Worm (Caenorhabditis elegans) whole organism, L1 larva: ENCODE measurements around the gene T18D3.6.

Source experiments
- C16A3.4 ChIP-seq: fragments of 150-350 bp; optimal IDR thresholded peaks from 2 replicates; lab custom pipeline; 2014; ENCODE audit warnings: missing biosample characterization, missing genetic modification characterization
- C34B4.2 ChIP-seq: sonication (generic microtip); optimal IDR thresholded peaks from 2 replicates; lab custom pipeline; 2017; ENCODE audit warnings: mild to moderate bottlenecking, missing genetic modification characterization, missing compliant biosample characterization
- F16B12.6 ChIP-seq: fragments of 150-350 bp; optimal IDR thresholded peaks from 2 replicates; lab custom pipeline; 2014; ENCODE audit warnings: missing biosample characterization, missing genetic modification characterization
- Y116A8C.19 ChIP-seq: sonication (generic microtip); optimal IDR thresholded peaks from 2 replicates; lab custom pipeline; 2016; ENCODE audit warnings: missing compliant biosample characterization, missing genetic modification characterization, borderline replicate concordance
- ceh-88 ChIP-seq: fragments of 200-800 bp; sonication (Bioruptor generic); IDR thresholded peaks from 2 replicates; pipeline ENCODE4 v1.3.6; 2022; ENCODE audit warnings: missing genetic modification characterization, missing compliant biosample characterization
- dpl-1 ChIP-seq, 3 experiments: fragments of 150-350 bp in 2 of 3; sonication (generic microtip) in 1 of 3; optimal IDR thresholded peaks; 2 replicates each; lab custom pipeline; 2014 to 2017; ENCODE audit warnings: missing biosample characterization in 3 of 3, missing genetic modification characterization in 3 of 3, missing genetic modification reagents in 3 of 3
- dsc-1 ChIP-seq: sonication (generic microtip); optimal IDR thresholded peaks from 2 replicates; lab custom pipeline; 2016; ENCODE audit warnings: mild to moderate bottlenecking, missing genetic modification characterization, missing compliant biosample characterization
- efl-1 ChIP-seq, 4 experiments: fragments of 150-350 bp; optimal IDR thresholded peaks in 3 of 4; peaks in 1 of 4; 1 replicate in 1 of 4; 2 replicates in 3 of 4; lab custom pipeline; 2014; ENCODE audit warnings: missing biosample characterization in 2 of 4, missing genetic modification characterization in 2 of 4, missing genetic modification reagents in 2 of 4
- egl-13 ChIP-seq: sonication (generic microtip); optimal IDR thresholded peaks from 2 replicates; lab custom pipeline; 2016; ENCODE audit warnings: missing genotype, missing genetic modification reagents, missing genetic modification characterization, missing compliant biosample characterization
- egl-27 ChIP-seq, 2 experiments: fragments of 150-350 bp in 1 of 2; sonication (generic microtip); optimal IDR thresholded peaks; 3 replicates each; lab custom pipeline; 2017 to 2018; ENCODE audit warnings: missing biosample characterization in 2 of 2, missing genetic modification characterization in 2 of 2, missing genetic modification reagents in 2 of 2
- elt-3 ChIP-seq, 6 experiments: fragments of 150-350 bp in 1 of 6; sonication (generic microtip); optimal IDR thresholded peaks; 2 replicates each; lab custom pipeline; 2017 to 2018; ENCODE audit warnings: missing biosample characterization in 6 of 6, missing genetic modification characterization in 6 of 6, inconsistent platforms in 1 of 6
- fkh-10 ChIP-seq: sonication (generic microtip); optimal IDR thresholded peaks from 2 replicates; lab custom pipeline; 2017; ENCODE audit warnings: missing biosample characterization, missing genetic modification reagents, missing genetic modification characterization
- fkh-8 ChIP-seq: sonication (generic microtip); optimal IDR thresholded peaks from 2 replicates; lab custom pipeline; 2016; ENCODE audit warnings: mild to moderate bottlenecking, missing genetic modification characterization, missing compliant biosample characterization
- grh-1 ChIP-seq: fragments of 200-800 bp; sonication (Bioruptor generic); IDR thresholded peaks from 2 replicates; pipeline ENCODE4 v1.3.6; 2022; ENCODE audit warnings: missing genetic modification reagents, missing genetic modification characterization, missing compliant biosample characterization
- irx-1 ChIP-seq: sonication (generic microtip); optimal IDR thresholded peaks from 2 replicates; lab custom pipeline; 2016; ENCODE audit warnings: missing genetic modification characterization, missing compliant biosample characterization
- isw-1 ChIP-seq: fragments of 200-800 bp; sonication (Bioruptor generic); IDR thresholded peaks from 2 replicates; pipeline ENCODE4 v1.3.6; 2022; ENCODE audit warnings: missing genetic modification characterization, missing compliant biosample characterization
- jun-1 ChIP-seq: fragments of 150-350 bp; optimal IDR thresholded peaks from 2 replicates; lab custom pipeline; 2014; ENCODE audit warnings: missing biosample characterization, missing genetic modification reagents, missing genetic modification characterization
- lin-13 ChIP-seq: fragments of 150-350 bp; optimal IDR thresholded peaks from 2 replicates; lab custom pipeline; 2014; ENCODE audit warnings: missing biosample characterization, missing genetic modification reagents, missing genetic modification characterization
- lin-14 ChIP-seq: fragments of 200-800 bp; sonication (Bioruptor generic); optimal IDR thresholded peaks from 2 replicates; lab custom pipeline; 2018; ENCODE audit warnings: mild to moderate bottlenecking, missing genetic modification characterization, moderate library complexity, missing compliant biosample characterization
- lin-39 ChIP-seq: fragments of 150-350 bp; optimal IDR thresholded peaks from 2 replicates; lab custom pipeline; 2014; ENCODE audit warnings: missing biosample characterization, missing genetic modification reagents, missing genetic modification characterization
- lir-3 ChIP-seq: sonication (generic microtip); optimal IDR thresholded peaks from 2 replicates; lab custom pipeline; 2016; ENCODE audit warnings: mild to moderate bottlenecking, missing genetic modification characterization, moderate library complexity, missing compliant biosample characterization; ENCODE audit not compliant: poor library complexity
- lsy-2 ChIP-seq, 2 experiments: fragments of 150-350 bp; optimal IDR thresholded peaks; 2 replicates each; lab custom pipeline; 2014; ENCODE audit warnings: missing biosample characterization in 2 of 2, missing genetic modification characterization in 2 of 2
- mab-9 ChIP-seq: fragments of 200-800 bp; sonication (Bioruptor generic); IDR thresholded peaks from 2 replicates; pipeline ENCODE4 v1.3.6; 2022; ENCODE audit warnings: missing genetic modification reagents, missing genetic modification characterization, missing compliant biosample characterization
- mef-2 ChIP-seq: fragments of 150-350 bp; optimal IDR thresholded peaks from 2 replicates; lab custom pipeline; 2014; ENCODE audit warnings: missing biosample characterization, missing genetic modification characterization
- mep-1 ChIP-seq: fragments of 150-350 bp; optimal IDR thresholded peaks from 2 replicates; lab custom pipeline; 2014; ENCODE audit warnings: missing biosample characterization, missing genetic modification characterization
- nhr-20 ChIP-seq: sonication (generic microtip); optimal IDR thresholded peaks from 2 replicates; lab custom pipeline; 2016; ENCODE audit warnings: mild to moderate bottlenecking, missing genetic modification characterization, missing compliant biosample characterization
- nhr-237 ChIP-seq: fragments of 150-350 bp; optimal IDR thresholded peaks from 2 replicates; lab custom pipeline; 2014; ENCODE audit warnings: missing biosample characterization, missing genetic modification characterization
- nhr-28 ChIP-seq: fragments of 150-350 bp; optimal IDR thresholded peaks from 2 replicates; lab custom pipeline; 2014; ENCODE audit warnings: missing biosample characterization, missing genetic modification characterization
- nhr-47 ChIP-seq: sonication (generic microtip); optimal IDR thresholded peaks from 2 replicates; lab custom pipeline; 2016; ENCODE audit warnings: mild to moderate bottlenecking, missing genetic modification characterization, moderate library complexity, missing compliant biosample characterization
- nhr-76 ChIP-seq: sonication (generic microtip); optimal IDR thresholded peaks from 2 replicates; lab custom pipeline; 2017; ENCODE audit warnings: missing biosample characterization, missing genetic modification characterization
- nhr-77 ChIP-seq: fragments of 150-350 bp; optimal IDR thresholded peaks from 2 replicates; lab custom pipeline; 2014; ENCODE audit warnings: missing biosample characterization, missing genetic modification characterization
- nhr-85 ChIP-seq: sonication (generic microtip); peaks from one replicate; lab custom pipeline; 2016; ENCODE audit warnings: missing genetic modification characterization, inconsistent platforms, missing compliant biosample characterization
- nhr-90 ChIP-seq: sonication (generic microtip); optimal IDR thresholded peaks from 2 replicates; lab custom pipeline; 2016; ENCODE audit warnings: mild to moderate bottlenecking, missing genetic modification characterization, missing compliant biosample characterization; ENCODE audit not compliant: poor library complexity
- pax-3 ChIP-seq: fragments of 200-800 bp; sonication (Bioruptor generic); optimal IDR thresholded peaks from 2 replicates; lab custom pipeline; 2018; ENCODE audit warnings: mild to moderate bottlenecking, missing genetic modification characterization, moderate library complexity, missing compliant biosample characterization
- pqm-1 ChIP-seq: sonication (generic microtip); optimal IDR thresholded peaks from 3 replicates; lab custom pipeline; 2017; ENCODE audit warnings: missing biosample characterization, missing genetic modification characterization
- rnt-1 ChIP-seq: sonication (generic microtip); optimal IDR thresholded peaks from 2 replicates; lab custom pipeline; 2016; ENCODE audit warnings: mild to moderate bottlenecking, missing genetic modification characterization, moderate library complexity, missing compliant biosample characterization
- snpc-4 ChIP-seq: fragments of 150-350 bp; optimal IDR thresholded peaks from 2 replicates; lab custom pipeline; 2014; ENCODE audit warnings: missing biosample characterization, missing genetic modification characterization
- snu-23 ChIP-seq: sonication (generic microtip); optimal IDR thresholded peaks from 2 replicates; lab custom pipeline; 2016; ENCODE audit warnings: missing genetic modification characterization, missing compliant biosample characterization
- sox-4 ChIP-seq: sonication (generic microtip); optimal IDR thresholded peaks from 2 replicates; lab custom pipeline; 2016; ENCODE audit warnings: missing genetic modification characterization, missing compliant biosample characterization
- sptf-1 ChIP-seq: fragments of 150-350 bp; optimal IDR thresholded peaks from 2 replicates; lab custom pipeline; 2014; ENCODE audit warnings: missing biosample characterization, missing genetic modification characterization
- tbx-2 ChIP-seq: sonication (generic microtip); optimal IDR thresholded peaks from 2 replicates; lab custom pipeline; 2016; ENCODE audit warnings: missing genetic modification characterization, missing compliant biosample characterization
- tlp-1 ChIP-seq: fragments of 150-350 bp; optimal IDR thresholded peaks from 2 replicates; lab custom pipeline; 2014; ENCODE audit warnings: missing biosample characterization, missing genetic modification characterization
- unc-130 ChIP-seq: fragments of 150-350 bp; optimal IDR thresholded peaks from 2 replicates; lab custom pipeline; 2017; ENCODE audit warnings: missing biosample characterization, missing genetic modification characterization, inconsistent platforms
- vab-15 ChIP-seq: sonication (generic microtip); optimal IDR thresholded peaks from 2 replicates; lab custom pipeline; 2017; ENCODE audit warnings: missing genotype, mild to moderate bottlenecking, missing genetic modification characterization, missing compliant biosample characterization
- xbp-1 ChIP-seq: sonication (generic microtip); optimal IDR thresholded peaks from 2 replicates; lab custom pipeline; 2016; ENCODE audit warnings: missing genetic modification characterization, missing compliant biosample characterization
- zip-4 ChIP-seq: fragments of 200-800 bp; sonication (Bioruptor generic); optimal IDR thresholded peaks from 2 replicates; lab custom pipeline; 2018; ENCODE audit warnings: mild to moderate bottlenecking, missing genetic modification characterization, moderate library complexity, missing compliant biosample characterization
- ztf-11 ChIP-seq, 2 experiments: sonication (generic microtip); optimal IDR thresholded peaks; 2 replicates each; lab custom pipeline; 2016 to 2017; ENCODE audit warnings: missing genetic modification characterization in 2 of 2, missing biosample characterization in 1 of 2, missing compliant biosample characterization in 1 of 2
- ztf-4 ChIP-seq: fragments of 150-350 bp; optimal IDR thresholded peaks from 2 replicates; lab custom pipeline; 2014; ENCODE audit warnings: missing biosample characterization, missing genetic modification characterization

Gene T18D3.6

DNA sequence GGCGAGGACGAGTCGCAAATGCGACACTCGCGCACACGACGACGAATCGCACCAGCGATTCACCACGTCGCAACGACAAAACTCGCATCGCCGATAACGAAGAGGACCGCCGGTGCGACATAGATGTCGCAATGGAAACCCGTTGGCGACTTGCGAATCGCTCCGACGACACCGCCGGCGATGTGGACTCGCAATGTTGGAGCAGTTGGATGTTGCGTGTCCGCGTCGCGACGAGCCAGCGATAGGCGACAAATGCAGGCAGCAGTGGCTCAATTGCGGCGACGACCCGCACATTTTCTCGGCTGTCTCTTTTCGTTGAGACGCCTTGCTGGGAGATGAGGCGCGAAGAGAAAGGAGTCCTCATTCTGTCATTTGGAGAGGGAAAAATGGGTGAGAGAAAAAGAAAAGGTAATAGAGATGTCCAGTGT, 2.5 kb downstream of the T18D3.6 start (continued):
- peak; percentile 64 for TF ChIP-seq fkh-10 (GFP tag; lab: Kevin White, UChicago)
- peak; percentile 54 for TF ChIP-seq egl-13 (tag; lab: Kevin White, UChicago)
- TF ChIP-seq tlp-1 (tag; lab: Kevin White, UChicago), result no peak
- TF ChIP-seq lsy-2 (tag; optimal IDR thresholded peaks at IDR 0.05; lab: Kevin White, UChicago), result no peak
- no peak for TF ChIP-seq grh-1 (GFP tag; lab: Robert Waterston, UW)
- no peak for TF ChIP-seq nhr-28 (tag; lab: Kevin White, UChicago)
- no peak for TF ChIP-seq C16A3.4 (tag; lab: Kevin White, UChicago)
- TF ChIP-seq rnt-1 (tag; lab: Kevin White, UChicago), result peak; percentile 43
- no peak for TF ChIP-seq Y116A8C.19 (tag; lab: Kevin White, UChicago)
- peak; percentile 50 for TF ChIP-seq mep-1 (tag; lab: Kevin White, UChicago)
- TF ChIP-seq dsc-1 (tag; lab: Kevin White, UChicago), result peak; percentile 81
- TF ChIP-seq ztf-4, result no peak
- TF ChIP-seq mab-9 (GFP tag; lab: Robert Waterston, UW), result no peak
- no peak for TF ChIP-seq pqm-1
- TF ChIP-seq C34B4.2, result no peak
- TF ChIP-seq pax-3, result peak; percentile 73
- TF ChIP-seq nhr-85 (tag; lab: Kevin White, UChicago), result no peak
- TF ChIP-seq snpc-4, result no peak
- TF ChIP-seq elt-3 (tag; optimal IDR thresholded peaks at IDR 0.05; lab: Kevin White, UChicago), result no peak
- TF ChIP-seq nhr-47, result peak; percentile 75
- TF ChIP-seq vab-15 (tag; lab: Kevin White, UChicago), result no peak
- TF ChIP-seq nhr-90 (tag; lab: Kevin White, UChicago), result no peak
- TF ChIP-seq lin-14 (GFP tag; lab: Kevin White, UChicago), result peak; percentile 75
- TF ChIP-seq mef-2 (tag; lab: Kevin White, UChicago), result no peak
- no peak for TF ChIP-seq dpl-1 (GFP tag; optimal IDR thresholded peaks at IDR 0.05; lab: Kevin White, UChicago)
- peak; percentile 34 for TF ChIP-seq xbp-1 (tag; lab: Kevin White, UChicago)
- TF ChIP-seq F16B12.6 (tag; lab: Kevin White, UChicago), result no peak
- no peak for TF ChIP-seq nhr-76 (tag; lab: Kevin White, UChicago)
- no peak for TF ChIP-seq lin-13 (GFP tag; lab: Kevin White, UChicago)
- peak; percentile 12 for TF ChIP-seq sox-4 (tag; lab: Kevin White, UChicago)
- no peak for TF ChIP-seq nhr-237 (tag; lab: Kevin White, UChicago)

DNA sequence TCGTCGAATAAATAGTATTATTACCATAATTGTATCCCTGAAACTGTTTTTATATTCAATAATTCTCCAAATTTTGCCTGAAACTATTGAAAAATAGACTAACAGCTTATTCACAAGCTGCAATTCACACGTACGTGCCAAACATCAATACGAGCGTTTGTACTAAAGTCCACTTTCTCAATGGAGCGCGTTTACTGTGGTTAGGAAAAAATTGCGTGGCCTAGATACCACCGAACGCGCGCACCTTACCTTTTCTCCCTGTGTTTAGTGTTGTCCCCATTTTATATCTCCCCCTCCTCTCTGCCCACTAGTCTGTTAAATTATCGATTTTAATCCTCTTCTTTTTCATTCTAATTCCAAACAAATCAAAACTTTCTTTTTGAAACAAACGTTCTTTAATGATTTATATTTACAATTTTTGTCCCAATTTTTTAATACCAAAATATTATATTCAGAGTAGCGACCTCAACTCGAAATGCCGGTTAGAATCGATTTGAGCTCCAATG, 4.7 kb downstream of the T18D3.6 start, which contains the start of the genes T18D3.9 and T18D3.1:
Gene T18D3.9 (minus strand): TSS at position 168 of the 506 bp plus-strand sequence.
Gene T18D3.1 (plus strand): TSS at position 456 of the 506 bp plus-strand sequence.
- TF ChIP-seq dpl-1 (GFP tag; optimal IDR thresholded peaks at IDR 0.05; lab: Kevin White, UChicago) (peak in 2 of 3 experiments; percentile 28 to 34), vab-15 (tag; lab: Kevin White, UChicago) (no peak), pqm-1 (no peak), egl-27 (tag; optimal IDR thresholded peaks at IDR 0.05; lab: Kevin White, UChicago) (no peak), ceh-88 (GFP tag; lab: Robert Waterston, UW) (no peak), jun-1 (tag; lab: Kevin White, UChicago) (no peak), lir-3 (tag; lab: Kevin White, UChicago) (peak; percentile 1), irx-1 (no peak), snu-23 (GFP tag; lab: Kevin White, UChicago) (peak; percentile 49), nhr-77 (tag; lab: Kevin White, UChicago) (no peak), fkh-8 (tag; lab: Kevin White, UChicago) (peak; percentile 63), lin-14 (GFP tag; lab: Kevin White, UChicago) (peak; percentile 79), tbx-2 (peak; percentile 23), sox-4 (tag; lab: Kevin White, UChicago) (no peak), dsc-1 (tag; lab: Kevin White, UChicago) (peak; percentile 10), Y116A8C.19 (tag; lab: Kevin White, UChicago) (no peak), sptf-1 (tag; lab: Kevin White, UChicago) (no peak), fkh-10 (GFP tag; lab: Kevin White, UChicago) (no peak), zip-4 (GFP tag; lab: Kevin White, UChicago) (no peak), ztf-11 (tag; optimal IDR thresholded peaks at IDR 0.05; lab: Kevin White, UChicago) (no peak), ztf-4 (no peak), efl-1 (optimal IDR thresholded peaks at IDR 0.05; lab: Kevin White, UChicago) (peak; percentile 9 to 25), efl-1 (GFP tag; optimal IDR thresholded peaks at IDR 0.05 in 1 of 2; lab: Kevin White, UChicago) (peak in 1 of 2 experiments; percentile 65), lin-39 (tag; lab: Kevin White, UChicago) (no peak), nhr-20 (tag; lab: Kevin White, UChicago) (peak; percentile 51), unc-130 (tag; lab: Kevin White, UChicago) (peak; percentile 12), pax-3 (no peak), mef-2 (tag; lab: Kevin White, UChicago) (no peak), nhr-76 (tag; lab: Kevin White, UChicago) (no peak), C34B4.2 (no peak), isw-1 (no peak), elt-3 (tag; optimal IDR thresholded peaks at IDR 0.05; lab: Kevin White, UChicago) (peak in 2 of 6 experiments; percentile 52)
